Fruit fly (Drosophila melanogaster): ENCODE measurements around the gene CG11696.
A peak's percentile ranks its signal among the peaks of the same experiment; 100 is the strongest.

CG11696 gene

DNA sequence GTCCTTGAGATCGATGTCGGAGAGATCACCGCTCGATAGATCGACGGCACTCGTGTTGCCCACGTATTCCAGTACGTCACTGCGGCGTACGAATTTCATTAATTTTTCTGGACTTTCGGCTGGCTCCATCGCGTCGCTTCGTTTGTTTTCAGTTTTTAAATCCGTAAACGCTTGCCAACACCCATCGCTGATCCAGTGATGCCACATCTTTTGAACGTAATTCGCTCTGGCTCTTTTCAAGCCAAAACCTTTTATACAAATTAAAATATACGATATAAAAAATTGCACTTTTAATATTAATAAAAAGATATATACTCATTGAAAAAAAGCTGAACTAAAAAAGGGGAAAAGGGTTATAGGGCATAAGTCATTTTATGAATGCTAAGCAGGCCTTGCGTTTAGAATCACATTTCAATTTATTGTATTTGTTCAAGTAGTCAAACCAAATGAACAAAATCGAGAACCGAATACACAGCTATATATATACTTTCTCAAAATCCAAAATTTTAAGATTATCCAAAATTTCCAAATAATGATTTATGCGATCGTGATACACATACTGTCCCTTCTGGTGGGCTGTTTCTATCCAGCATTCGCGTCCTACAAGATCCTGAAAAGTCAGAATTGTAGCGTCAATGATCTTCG, 1.1 kb upstream of the CG11696 start, which contains the start of the genes Kmn1 and Reepl1:
TSS of gene Kmn1 (minus strand) at position 173 of the 645 bp plus-strand sequence.
TSS of gene Reepl1 (plus strand) at position 438 of the 645 bp plus-strand sequence.
- no peak for TF ChIP-seq CG4424 (GFP tag; optimal IDR thresholded peaks at IDR 0.05)
- TF ChIP-seq ham (GFP tag; IDR thresholded peaks at IDR 0.05) = no peak
- no peak for TF ChIP-seq Ada2b (GFP tag; IDR thresholded peaks at IDR 0.05)
- no peak for TF ChIP-seq Blimp-1 (GFP tag; optimal IDR thresholded peaks at IDR 0.05)
- TF ChIP-seq mam (GFP tag; optimal IDR thresholded peaks at IDR 0.05) = peak; percentile 5
- no peak for TF ChIP-seq Bgb (GFP tag; IDR thresholded peaks at IDR 0.05; ENCODE audit: partially characterized antibody)
- no peak for TF ChIP-seq ash1 (GFP tag; optimal IDR thresholded peaks at IDR 0.05)
- TF ChIP-seq MTF-1 (GFP tag; optimal IDR thresholded peaks at IDR 0.05; ENCODE audit: borderline replicate concordance) = no peak
- peak; percentile 88 for TF ChIP-seq Sry-β (GFP tag; optimal IDR thresholded peaks at IDR 0.05)
- TF ChIP-seq zfh1 (GFP tag; IDR thresholded peaks at IDR 0.05) = no peak
- no peak for TF ChIP-seq jing (GFP tag; optimal IDR thresholded peaks at IDR 0.05)
- peak; percentile 45 for TF ChIP-seq Dp (GFP tag; optimal IDR thresholded peaks at IDR 0.05)
- no peak for TF ChIP-seq CG10654 (GFP tag; optimal IDR thresholded peaks at IDR 0.05)
- TF ChIP-seq grau (tag; optimal IDR thresholded peaks at IDR 0.05) = peak; percentile 3
- TF ChIP-seq CG14710 (tag; optimal IDR thresholded peaks at IDR 0.05) = peak; percentile 2
- no peak for TF ChIP-seq CG30431 (GFP tag; optimal IDR thresholded peaks at IDR 0.05)
- TF ChIP-seq CG10274 (GFP tag; optimal IDR thresholded peaks at IDR 0.05) = no peak
- no peak for TF ChIP-seq Side (GFP tag; optimal IDR thresholded peaks at IDR 0.05)
- TF ChIP-seq BEAF-32 (GFP tag; optimal IDR thresholded peaks at IDR 0.05) = peak; percentile 21
- TF ChIP-seq CG11504 (tag; optimal IDR thresholded peaks at IDR 0.05) = no peak
- no peak for TF ChIP-seq CG8388 (GFP tag; optimal IDR thresholded peaks at IDR 0.05)
- peak; percentile 10 for TF ChIP-seq CG4617 (GFP tag; optimal IDR thresholded peaks at IDR 0.05; ENCODE audit: borderline replicate concordance)
- no peak for TF ChIP-seq CG12769 (tag; optimal IDR thresholded peaks at IDR 0.05)
- no peak for TF ChIP-seq Hr3 (GFP tag; optimal IDR thresholded peaks at IDR 0.05)
- TF ChIP-seq CG9817 (tag; optimal IDR thresholded peaks at IDR 0.05) = peak; percentile 10
- no peak for TF ChIP-seq hbn (GFP tag; IDR thresholded peaks at IDR 0.05; ENCODE audit: partially characterized antibody)
- peak; percentile 7 for TF ChIP-seq ind (GFP tag; optimal IDR thresholded peaks at IDR 0.05)
- peak; percentile 18 for TF ChIP-seq sens (GFP tag)
- TF ChIP-seq bsh (GFP tag; optimal IDR thresholded peaks at IDR 0.05) = no peak
- no peak for TF ChIP-seq chif (GFP tag; optimal IDR thresholded peaks at IDR 0.05)
- TF ChIP-seq gfzf (GFP tag; optimal IDR thresholded peaks at IDR 0.05) = peak; percentile 33
- TF ChIP-seq lbe (GFP tag; optimal IDR thresholded peaks at IDR 0.05) = no peak
- TF ChIP-seq stc (GFP tag; IDR thresholded peaks at IDR 0.05) = no peak
- no peak for TF ChIP-seq CG5953 (GFP tag; IDR thresholded peaks at IDR 0.05)
- no peak for TF ChIP-seq Doc2 (GFP tag; IDR thresholded peaks at IDR 0.05)
- TF ChIP-seq CG13123 (GFP tag; optimal IDR thresholded peaks at IDR 0.05) = no peak
- TF ChIP-seq nmo (GFP tag; optimal IDR thresholded peaks at IDR 0.05) = no peak
- TF ChIP-seq CG9932 (GFP tag; IDR thresholded peaks at IDR 0.05) = peak; percentile 39; the same call in 1 of the 2 replicates
- TF ChIP-seq jumu (GFP tag; optimal IDR thresholded peaks at IDR 0.05) = peak; percentile 21
- TF ChIP-seq NFAT (GFP tag; IDR thresholded peaks at IDR 0.05) = peak; percentile 12; the same call in 1 of the 2 replicates
- TF ChIP-seq CG1602 (GFP tag; optimal IDR thresholded peaks at IDR 0.05) = no peak
- peak in 1 of 2 experiments; percentile 70 for TF ChIP-seq crp (GFP tag; optimal IDR thresholded peaks at IDR 0.05)
- TF ChIP-seq CoRest (tag; optimal IDR thresholded peaks at IDR 0.05) = peak; percentile 20
- TF ChIP-seq CG11247 (GFP tag; IDR thresholded peaks at IDR 0.05) = no peak
- no peak for TF ChIP-seq toy (GFP tag; IDR thresholded peaks at IDR 0.05)
- TF ChIP-seq corto (GFP tag; optimal IDR thresholded peaks at IDR 0.05) = no peak
- no peak for TF ChIP-seq sug (tag; optimal IDR thresholded peaks at IDR 0.05)
- peak; percentile 3 for TF ChIP-seq pnt (GFP tag; optimal IDR thresholded peaks at IDR 0.05)
- TF ChIP-seq CG2678 (tag; optimal IDR thresholded peaks at IDR 0.05) = no peak

All from whole organism, embryonic.